Worm (Caenorhabditis elegans) whole organism, young adult: ENCODE data around the gene nhr-227.

Experiments used
- B0261.1 ChIP-seq: sonication (generic microtip); optimal IDR thresholded peaks from 2 replicates; lab custom pipeline; 2016; ENCODE audit warnings: mild to moderate bottlenecking, missing genetic modification characterization, moderate library complexity, missing compliant biosample characterization
- C17E4.6 ChIP-seq: fragments of 200-800 bp; sonication (Bioruptor generic); IDR thresholded peaks from 2 replicates; pipeline ENCODE4 v1.3.6; 2022; ENCODE audit warnings: missing genetic modification reagents, missing genetic modification characterization, missing compliant biosample characterization
- F10E7.11 ChIP-seq: sonication (generic microtip); optimal IDR thresholded peaks from 2 replicates; lab custom pipeline; 2017; ENCODE audit warnings: mild to moderate bottlenecking, missing genetic modification characterization, moderate library complexity, missing compliant biosample characterization
- F37B4.10 ChIP-seq: fragments of 200-800 bp; sonication (Bioruptor generic); IDR thresholded peaks from 2 replicates; pipeline ENCODE4 v1.3.6; 2022; ENCODE audit warnings: missing genetic modification characterization, missing compliant biosample characterization
- F39B2.1 ChIP-seq: fragments of 200-800 bp; sonication (Bioruptor generic); IDR thresholded peaks from 2 replicates; pipeline ENCODE4 v1.3.6; 2022; ENCODE audit warnings: missing genetic modification reagents, missing genetic modification characterization, missing compliant biosample characterization
- T26A5.8 ChIP-seq: sonication (generic microtip); optimal IDR thresholded peaks from 2 replicates; lab custom pipeline; 2016; ENCODE audit warnings: missing genetic modification characterization, missing compliant biosample characterization
- akir-1 ChIP-seq: fragments of 200-800 bp; sonication (Bioruptor generic); optimal IDR thresholded peaks from 2 replicates; lab custom pipeline; 2018; ENCODE audit warnings: mild to moderate bottlenecking, missing genetic modification characterization, moderate library complexity, missing compliant biosample characterization
- ama-1 ChIP-seq, 3 experiments: fragments of 150-350 bp in 1 of 3; sonication (generic microtip) in 2 of 3; optimal IDR thresholded peaks; 2 replicates each; lab custom pipeline; 2014 to 2018; ENCODE audit warnings: missing biosample characterization in 2 of 3, missing genetic modification characterization in 2 of 3, missing genetic modification reagents in 2 of 3
- ceh-100 ChIP-seq: fragments of 200-800 bp; sonication (Bioruptor generic); IDR thresholded peaks from 2 replicates; pipeline ENCODE4 v1.3.6; 2022; ENCODE audit warnings: missing genetic modification reagents, missing genetic modification characterization, missing compliant biosample characterization
- ceh-27 ChIP-seq: fragments of 200-800 bp; sonication (Bioruptor generic); optimal IDR thresholded peaks from 2 replicates; lab custom pipeline; 2018; ENCODE audit warnings: mild to moderate bottlenecking, missing genetic modification characterization, moderate library complexity, missing compliant biosample characterization
- ceh-58 ChIP-seq: fragments of 200-800 bp; sonication (Bioruptor generic); IDR thresholded peaks from 2 replicates; pipeline ENCODE4 v1.3.6; 2022; ENCODE audit warnings: missing genetic modification characterization, missing compliant biosample characterization
- ceh-91 ChIP-seq: fragments of 200-800 bp; sonication (Bioruptor generic); IDR thresholded peaks from 2 replicates; pipeline ENCODE4 v1.3.6; 2022; ENCODE audit warnings: missing genetic modification reagents, missing genetic modification characterization, missing compliant biosample characterization
- dpl-1 ChIP-seq: fragments of 150-350 bp; optimal IDR thresholded peaks from 2 replicates; lab custom pipeline; 2014; ENCODE audit warnings: missing biosample characterization, missing genetic modification reagents, missing genetic modification characterization
- egl-18 ChIP-seq: fragments of 200-800 bp; sonication (Bioruptor generic); IDR thresholded peaks from 2 replicates; pipeline ENCODE4 v1.3.6; 2022; ENCODE audit warnings: missing genetic modification reagents, missing genetic modification characterization, missing compliant biosample characterization
- him-1 ChIP-seq: sonication (generic microtip); optimal IDR thresholded peaks from 2 replicates; lab custom pipeline; 2016; ENCODE audit warnings: missing genotype, missing genetic modification reagents, missing genetic modification characterization, missing compliant biosample characterization
- hmg-20 ChIP-seq: fragments of 200-800 bp; sonication (Bioruptor generic); IDR thresholded peaks from 2 replicates; pipeline ENCODE4 v1.3.6; 2022; ENCODE audit warnings: missing genetic modification reagents, missing genetic modification characterization, missing compliant biosample characterization
- hsf-1 ChIP-seq: fragments of 200-800 bp; sonication (Bioruptor generic); IDR thresholded peaks from 2 replicates; pipeline ENCODE4 v1.3.6; 2022; ENCODE audit warnings: missing genetic modification reagents, missing genetic modification characterization, missing compliant biosample characterization
- lag-1 ChIP-seq: fragments of 200-800 bp; sonication (Bioruptor generic); IDR thresholded peaks from 2 replicates; pipeline ENCODE4 v1.3.6; 2022; ENCODE audit warnings: missing genetic modification reagents, missing genetic modification characterization, missing compliant biosample characterization
- let-526 ChIP-seq: fragments of 200-800 bp; sonication (Bioruptor generic); IDR thresholded peaks from 2 replicates; pipeline ENCODE4 v1.3.6; 2022; ENCODE audit warnings: missing genetic modification reagents, missing genetic modification characterization, missing compliant biosample characterization
- let-607 ChIP-seq, 2 experiments: fragments of 200-800 bp in 1 of 2; sonication (Bioruptor generic) in 1 of 2; sonication (generic microtip) in 1 of 2; optimal IDR thresholded peaks; 2 replicates each; lab custom pipeline; 2016 to 2018; ENCODE audit warnings: mild to moderate bottlenecking in 2 of 2, missing compliant biosample characterization in 2 of 2, missing genetic modification characterization in 2 of 2, moderate library complexity in 2 of 2, missing genotype in 1 of 2
- lir-1 ChIP-seq: fragments of 200-800 bp; sonication (Bioruptor generic); conservative IDR thresholded peaks from 2 replicates; pipeline ENCODE4 v1.3.6; 2022; ENCODE audit warnings: missing genetic modification reagents, missing genetic modification characterization, missing compliant biosample characterization
- mes-4 ChIP-seq: sonication (generic microtip); optimal IDR thresholded peaks from 2 replicates; lab custom pipeline; 2016; ENCODE audit warnings: missing genotype, missing genetic modification characterization, missing compliant biosample characterization
- nhr-27 ChIP-seq: fragments of 200-800 bp; sonication (Bioruptor generic); optimal IDR thresholded peaks from 2 replicates; lab custom pipeline; 2018; ENCODE audit warnings: mild to moderate bottlenecking, missing genetic modification characterization, moderate library complexity, missing compliant biosample characterization
- nhr-80 ChIP-seq: sonication (generic microtip); optimal IDR thresholded peaks from 2 replicates; lab custom pipeline; 2016; ENCODE audit warnings: missing genetic modification characterization, missing compliant biosample characterization
- sdz-38 ChIP-seq: sonication (generic microtip); optimal IDR thresholded peaks from 2 replicates; lab custom pipeline; 2016; ENCODE audit warnings: missing genotype, missing genetic modification characterization, missing compliant biosample characterization
- snpc-3.4 ChIP-seq: sonication (generic microtip); optimal IDR thresholded peaks from 2 replicates; lab custom pipeline; 2017; ENCODE audit warnings: missing genetic modification characterization, mild to moderate bottlenecking, missing compliant biosample characterization, antibody characterized with exemption, moderate library complexity, missing genotype, missing genetic modification reagents
- somi-1 ChIP-seq: fragments of 200-800 bp; sonication (Bioruptor generic); optimal IDR thresholded peaks from 2 replicates; lab custom pipeline; 2018; ENCODE audit warnings: mild to moderate bottlenecking, missing genetic modification characterization, missing compliant biosample characterization
- sptf-2 ChIP-seq: fragments of 200-800 bp; sonication (Bioruptor generic); optimal IDR thresholded peaks from 2 replicates; lab custom pipeline; 2018; ENCODE audit warnings: mild to moderate bottlenecking, missing genetic modification characterization, missing compliant biosample characterization
- unc-62 ChIP-seq: fragments of 150-350 bp; optimal IDR thresholded peaks from 2 replicates; lab custom pipeline; 2014; ENCODE audit warnings: missing biosample characterization, missing genetic modification reagents, missing genetic modification characterization
- zim-3 ChIP-seq: sonication (generic microtip); optimal IDR thresholded peaks from 2 replicates; lab custom pipeline; 2017; ENCODE audit warnings: mild to moderate bottlenecking, missing genetic modification characterization, moderate library complexity, missing compliant biosample characterization
- ztf-28 ChIP-seq: fragments of 200-800 bp; sonication (Bioruptor generic); IDR thresholded peaks from 2 replicates; pipeline ENCODE4 v1.3.6; 2022; ENCODE audit warnings: missing genetic modification reagents, missing genetic modification characterization, missing compliant biosample characterization
- ztf-3 ChIP-seq: fragments of 200-800 bp; sonication (Bioruptor generic); optimal IDR thresholded peaks from 2 replicates; lab custom pipeline; 2018; ENCODE audit warnings: mild to moderate bottlenecking, missing genetic modification characterization, missing compliant biosample characterization

nhr-227 gene

ce11 chrV:2292240-2292639 lies 7.0 kb downstream of the nhr-227 start, which contains the start of gene nhr-115:
nhr-115 (plus strand) TSS chrV:2292540.
- TF ChIP-seq akir-1 (GFP tag; lab: Kevin White, UChicago), result no peak
- TF ChIP-seq snpc-3.4 (tag; lab: Kevin White, UChicago), result no peak
- no peak for TF ChIP-seq F39B2.1 (GFP tag; lab: Robert Waterston, UW)
- no peak for TF ChIP-seq T26A5.8 (tag; lab: Kevin White, UChicago)
- peak; percentile 29 for TF ChIP-seq nhr-80 (tag; lab: Kevin White, UChicago)
- no peak for TF ChIP-seq ceh-91 (GFP tag; lab: Robert Waterston, UW)
- TF ChIP-seq ztf-3 (GFP tag; lab: Kevin White, UChicago), result no peak

DNA sequence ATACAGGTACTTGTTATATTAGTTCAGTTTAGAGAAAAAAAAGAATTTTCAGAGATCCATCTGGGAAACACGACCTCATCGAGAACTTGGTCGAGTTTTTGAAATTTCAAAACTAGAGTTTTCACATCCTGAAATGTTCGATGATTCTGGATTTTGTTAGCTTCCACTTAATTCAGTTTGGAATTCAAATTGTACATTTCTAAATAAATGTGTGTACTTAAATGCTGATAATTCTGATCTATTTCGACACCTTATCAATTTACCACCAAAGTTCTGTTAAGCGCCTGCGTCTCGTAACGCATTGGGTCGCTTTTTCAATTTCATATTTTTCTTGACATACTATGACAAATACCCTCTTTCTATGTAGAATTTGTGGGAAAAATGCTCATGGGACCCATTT lies 9.3 kb downstream of the nhr-227 start, which contains the start of gene nhr-226:
Gene nhr-226 (plus strand): TSS at position 301 of the 400 bp plus-strand sequence.
- TF ChIP-seq nhr-80 (tag; lab: Kevin White, UChicago) (peak; percentile 43), hsf-1 (GFP tag; lab: Robert Waterston, UW) (no peak)

- TF ChIP-seq lir-1, result no peak
- no peak for TF ChIP-seq sptf-2 (GFP tag; lab: Kevin White, UChicago)
- no peak for TF ChIP-seq lag-1
- TF ChIP-seq him-1 (tag; lab: Kevin White, UChicago), result no peak
- no peak for TF ChIP-seq F10E7.11 (tag; lab: Kevin White, UChicago)
- no peak for TF ChIP-seq nhr-27
- no peak for TF ChIP-seq ztf-3 (GFP tag; lab: Kevin White, UChicago)
- no peak for TF ChIP-seq ceh-27 (GFP tag; lab: Kevin White, UChicago)
- no peak for TF ChIP-seq ztf-28 (GFP tag; lab: Robert Waterston, UW)
- TF ChIP-seq ceh-58 (GFP tag; lab: Robert Waterston, UW), result no peak
- TF ChIP-seq egl-18 (GFP tag; lab: Robert Waterston, UW), result no peak
- TF ChIP-seq F37B4.10, result no peak
- no peak for TF ChIP-seq dpl-1 (GFP tag; lab: Kevin White, UChicago)
- TF ChIP-seq unc-62 (GFP tag; lab: Kevin White, UChicago), result no peak
- no peak for TF ChIP-seq ceh-100 (GFP tag; lab: Robert Waterston, UW)
- TF ChIP-seq hmg-20, result no peak
- no peak for TF ChIP-seq C17E4.6 (GFP tag; lab: Robert Waterston, UW)
- TF ChIP-seq zim-3 (tag; lab: Kevin White, UChicago), result no peak
- no peak for TF ChIP-seq ama-1 (optimal IDR thresholded peaks at IDR 0.05; lab: Kevin White, UChicago)
- no peak for TF ChIP-seq ama-1 (GFP tag; optimal IDR thresholded peaks at IDR 0.05; lab: Kevin White, UChicago)
Measured at ce11 chrV:2300905-2301304, 15.7 kb downstream of the nhr-227 start, which contains the start of gene Y19D10B.8. Y19D10B.8 (minus strand) TSS chrV:2301005.

- no peak for TF ChIP-seq zim-3 (tag; lab: Kevin White, UChicago)
- TF ChIP-seq T26A5.8 (tag; lab: Kevin White, UChicago), result no peak
- no peak for TF ChIP-seq somi-1 (GFP tag; lab: Kevin White, UChicago)
- TF ChIP-seq let-526 (GFP tag; lab: Robert Waterston, UW), result no peak
- no peak for TF ChIP-seq B0261.1 (tag; lab: Kevin White, UChicago)
- TF ChIP-seq mes-4 (tag; lab: Kevin White, UChicago), result no peak
- no peak for TF ChIP-seq sdz-38
- TF ChIP-seq nhr-27, result no peak
- TF ChIP-seq let-607 (tag; optimal IDR thresholded peaks at IDR 0.05; lab: Kevin White, UChicago), result no peak
- TF ChIP-seq, all 124 proteins: peak for 0
Measured at ce11 chrV:2303775-2304174, 18.5 kb downstream of the nhr-227 start, which contains the start of gene irld-15. irld-15 (minus strand) TSS chrV:2303875.
